Worm (Caenorhabditis elegans) whole organism, L1 larva: ENCODE results near the gene C45G7.4.

ENCODE experiments used
- isw-1 ChIP-seq: fragments of 200-800 bp; sonication (Bioruptor generic); IDR thresholded peaks from 2 replicates; pipeline ENCODE4 v1.3.6; 2022; ENCODE audit warnings: missing genetic modification characterization, missing compliant biosample characterization
- sup-37 ChIP-seq: fragments of 200-800 bp; sonication (Bioruptor generic); optimal IDR thresholded peaks from 2 replicates; lab custom pipeline; 2018; ENCODE audit warnings: mild to moderate bottlenecking, missing genetic modification characterization, missing compliant biosample characterization
- tbx-2 ChIP-seq: sonication (generic microtip); optimal IDR thresholded peaks from 2 replicates; lab custom pipeline; 2016; ENCODE audit warnings: missing genetic modification characterization, missing compliant biosample characterization

DNA sequence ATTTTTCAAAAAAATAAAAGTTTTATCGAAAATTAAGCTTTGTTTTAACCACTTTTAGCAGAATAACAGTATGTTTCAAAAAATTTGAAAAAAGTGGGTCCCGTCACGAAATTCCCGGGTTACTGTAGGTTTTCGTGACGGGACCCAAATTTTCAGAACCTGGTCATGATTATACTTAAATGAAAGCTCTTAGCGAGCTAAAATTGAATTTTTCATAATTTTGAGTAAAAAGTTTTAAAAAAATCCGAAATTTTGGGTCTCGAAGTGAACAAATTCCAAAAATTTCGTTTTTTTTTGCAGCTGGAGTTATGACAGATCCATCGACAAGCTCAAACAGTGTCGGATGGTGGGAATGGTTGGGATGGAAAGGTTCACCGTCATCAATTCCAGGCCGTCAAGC is 49.1 kb upstream of the C45G7.4 start, which contains the start of gene Y38F2AR.3:
- TF ChIP-seq isw-1 (GFP tag; lab: Robert Waterston, UW): no peak
- no peak for TF ChIP-seq tbx-2 (tag; lab: Kevin White, UChicago)
- TF ChIP-seq sup-37 (GFP tag; lab: Kevin White, UChicago): no peak
